Fruit fly (Drosophila melanogaster) whole organism, adult: ENCODE results near the gene CG43439.

Experiments
- CG11617 ChIP-seq: fragments of 200-800 bp; sonication (Bioruptor generic); optimal IDR thresholded peaks from 2 replicates; lab custom pipeline; 2017; ENCODE audit warnings: mild to moderate bottlenecking, missing biosample characterization, missing genetic modification reagents, missing genetic modification characterization
- CG14711 ChIP-seq: fragments of 200-800 bp; sonication (Bioruptor generic); optimal IDR thresholded peaks from 2 replicates; lab custom pipeline; 2018; ENCODE audit warnings: missing biosample characterization, mild to moderate bottlenecking, missing genetic modification characterization, moderate library complexity
- CG33017 ChIP-seq: fragments of 200-800 bp; sonication (Bioruptor generic); optimal IDR thresholded peaks from 2 replicates; lab custom pipeline; 2018; ENCODE audit warnings: missing biosample characterization, mild to moderate bottlenecking, missing genetic modification characterization, moderate library complexity
- CG5204 ChIP-seq: fragments of 200-800 bp; sonication (Bioruptor generic); optimal IDR thresholded peaks from 2 replicates; lab custom pipeline; 2016; ENCODE audit warnings: missing biosample characterization, missing genetic modification characterization
- CG7045 ChIP-seq: fragments of 200-800 bp; sonication (Bioruptor generic); optimal IDR thresholded peaks from 2 replicates; lab custom pipeline; 2017; ENCODE audit warnings: missing biosample characterization, mild to moderate bottlenecking, missing genetic modification characterization
- CG7101 ChIP-seq: fragments of 200-800 bp; sonication (Bioruptor generic); optimal IDR thresholded peaks from 2 replicates; lab custom pipeline; 2018; ENCODE audit warnings: missing biosample characterization, mild to moderate bottlenecking, missing genetic modification characterization, moderate library complexity
- Crg-1 ChIP-seq: fragments of 200-800 bp; sonication (Bioruptor generic); optimal IDR thresholded peaks from 2 replicates; lab custom pipeline; 2016; ENCODE audit warnings: missing biosample characterization, missing genetic modification characterization
- Hr96 ChIP-seq: fragments of 200-800 bp; sonication (Bioruptor generic); optimal IDR thresholded peaks from 2 replicates; lab custom pipeline; 2016; ENCODE audit warnings: missing biosample characterization, missing genetic modification characterization
- Mnt ChIP-seq: fragments of 200-800 bp; sonication (Bioruptor generic); optimal IDR thresholded peaks from 2 replicates; lab custom pipeline; 2016; ENCODE audit warnings: missing biosample characterization, mild to moderate bottlenecking, missing genetic modification characterization
- bab1 ChIP-seq: fragments of 200-800 bp; sonication (Bioruptor generic); optimal IDR thresholded peaks from 3 replicates; lab custom pipeline; 2019; ENCODE audit warnings: missing biosample characterization, mild to moderate bottlenecking, missing genetic modification characterization, moderate library complexity
- cnc ChIP-seq, 2 experiments: fragments of >200 bp; optimal IDR thresholded peaks; 2 replicates each; lab custom pipeline; 2017
- ovo ChIP-seq: fragments of 200-800 bp; sonication (Bioruptor generic); optimal IDR thresholded peaks from 2 replicates; lab custom pipeline; 2016; ENCODE audit warnings: missing biosample characterization, missing genetic modification characterization
- tj ChIP-seq: fragments of 200-800 bp; sonication (Bioruptor generic); optimal IDR thresholded peaks from 3 replicates; lab custom pipeline; 2017; ENCODE audit warnings: missing biosample characterization, mild to moderate bottlenecking, missing genetic modification characterization, moderate library complexity
- toe ChIP-seq: fragments of 200-800 bp; sonication (Bioruptor generic); optimal IDR thresholded peaks from 2 replicates; lab custom pipeline; 2016; ENCODE audit warnings: missing biosample characterization, missing genetic modification characterization

DNA sequence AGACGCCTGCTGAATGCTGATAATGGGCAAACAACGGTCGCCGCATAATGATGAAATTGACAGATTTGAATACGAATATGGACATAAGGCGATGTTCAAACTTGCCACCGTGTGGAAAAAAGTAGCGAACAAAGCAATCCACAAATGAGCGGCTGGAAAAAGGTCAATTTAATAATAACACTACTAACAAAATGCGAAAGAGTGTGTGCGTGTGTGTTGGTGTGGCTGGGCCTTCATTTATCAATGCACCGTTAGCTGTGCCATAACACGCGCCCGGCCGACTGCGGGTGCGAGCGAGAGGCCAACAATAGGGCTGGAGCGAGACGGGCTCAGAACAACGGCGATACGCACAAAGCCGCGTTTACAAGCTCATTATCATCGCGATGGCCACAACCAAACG lies 8.5 kb downstream of the CG43439 start:
- TF ChIP-seq toe (GFP tag; lab: Kevin White, UChicago) (no peak), Hr96 (GFP tag; lab: Kevin White, UChicago) (no peak), cnc (optimal IDR thresholded peaks at IDR 0.05; lab: Kevin White, UChicago) (no peak), CG5204 (no peak), ovo (GFP tag; lab: Kevin White, UChicago) (peak; percentile 93), CG7045 (GFP tag; lab: Kevin White, UChicago) (no peak), CG14711 (tag; lab: Kevin White, UChicago) (no peak), CG11617 (GFP tag; lab: Kevin White, UChicago) (no peak), tj (GFP tag; lab: Kevin White, UChicago) (no peak), CG33017 (tag; lab: Kevin White, UChicago) (no peak), Crg-1 (GFP tag; lab: Kevin White, UChicago) (no peak), bab1 (GFP tag; lab: Kevin White, UChicago) (no peak), CG7101 (tag; lab: Kevin White, UChicago) (no peak), Mnt (no peak)
